Fruit fly (Drosophila melanogaster): ENCODE data around the gene CG34447.
A peak's percentile ranks its signal among the peaks of the same experiment; 100 is the strongest.

The CG34447 gene

DNA sequence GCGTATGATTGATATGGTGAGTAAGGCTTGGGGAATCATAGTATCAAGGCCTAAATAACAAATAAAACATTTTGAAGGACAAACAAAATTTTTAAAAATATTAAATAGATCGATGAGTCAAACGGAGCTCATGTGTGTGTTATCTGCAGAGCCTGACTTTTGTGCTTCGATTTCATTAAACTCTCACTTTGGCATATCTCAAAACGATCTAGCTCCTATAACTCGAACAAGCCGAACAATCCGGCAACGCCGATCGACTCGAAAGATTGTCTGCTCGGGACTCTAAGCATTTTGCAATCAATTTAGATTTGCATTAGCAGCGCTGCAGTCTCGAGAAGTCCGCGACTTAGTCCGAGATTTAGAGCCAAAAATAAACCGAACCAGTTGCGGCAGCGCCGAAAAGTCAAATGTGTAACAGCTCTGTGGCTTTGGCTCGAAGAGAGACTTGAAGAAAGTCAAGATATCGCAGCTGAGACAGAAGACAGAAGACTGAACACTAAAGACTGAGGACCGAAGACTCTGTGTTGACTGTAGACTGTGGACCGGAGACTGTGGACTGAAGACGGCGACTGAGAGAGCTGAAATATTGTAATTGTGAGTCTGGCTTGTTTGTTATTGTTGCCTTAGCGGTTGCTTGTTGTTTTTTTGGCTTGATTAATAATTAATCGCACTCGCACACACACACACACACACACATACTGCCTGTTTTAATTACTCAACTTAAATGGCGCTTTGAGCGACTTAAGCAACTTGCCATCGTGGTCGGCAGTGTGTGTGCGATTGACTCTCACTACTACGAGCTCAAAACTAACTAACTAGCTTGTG lies 7.8 kb upstream of the CG34447 start:
- TF ChIP-seq chinmo (GFP tag; IDR thresholded peaks at IDR 0.05; ENCODE audit: partially characterized antibody): peak; percentile 75; the same call in 1 of the 4 replicates
- TF ChIP-seq CG15011 (GFP tag; optimal IDR thresholded peaks at IDR 0.05): no peak
- TF ChIP-seq Trl (optimal IDR thresholded peaks at IDR 0.05): peak in 1 of 2 experiments; percentile 52
- no peak for TF ChIP-seq Trl (GFP tag; optimal IDR thresholded peaks at IDR 0.05)
- no peak for TF ChIP-seq ato (GFP tag; IDR thresholded peaks at IDR 0.05; ENCODE audit: partially characterized antibody)
- no peak for TF ChIP-seq jigr1 (GFP tag; IDR thresholded peaks at IDR 0.05)
- TF ChIP-seq CG13296 (GFP tag; optimal IDR thresholded peaks at IDR 0.05): no peak
- no peak for TF ChIP-seq Bdp1 (GFP tag; optimal IDR thresholded peaks at IDR 0.05)
- no peak for TF ChIP-seq seq (GFP tag; IDR thresholded peaks at IDR 0.05)
- peak; percentile 37 for TF ChIP-seq Med (GFP tag)
- TF ChIP-seq CG11504 (tag; optimal IDR thresholded peaks at IDR 0.05): peak; percentile 3
- TF ChIP-seq z (GFP tag; IDR thresholded peaks at IDR 0.05): peak; percentile 81
- TF ChIP-seq psq (GFP tag; optimal IDR thresholded peaks at IDR 0.05): no peak
- TF ChIP-seq CG5245 (GFP tag; optimal IDR thresholded peaks at IDR 0.05): no peak
- no peak for TF ChIP-seq gro (GFP tag; optimal IDR thresholded peaks at IDR 0.05)
- TF ChIP-seq org-1 (GFP tag; optimal IDR thresholded peaks at IDR 0.05): no peak
- TF ChIP-seq cg (GFP tag; optimal IDR thresholded peaks at IDR 0.05): peak; percentile 50
- no peak for TF ChIP-seq CG14050 (GFP tag; IDR thresholded peaks at IDR 0.05)
- TF ChIP-seq pros (GFP tag; optimal IDR thresholded peaks at IDR 0.05): peak; percentile 100
- TF ChIP-seq Dll (GFP tag; IDR thresholded peaks at IDR 0.05; ENCODE audit: partially characterized antibody): no peak
- peak; percentile 39; the same call in 1 of the 2 replicates for TF ChIP-seq vvl (GFP tag; IDR thresholded peaks at IDR 0.05)
- TF ChIP-seq zf30C (GFP tag; optimal IDR thresholded peaks at IDR 0.05): no peak
- no peak for TF ChIP-seq HLH3B (GFP tag; IDR thresholded peaks at IDR 0.05)
- TF ChIP-seq D19A (tag; optimal IDR thresholded peaks at IDR 0.05): no peak
- no peak for TF ChIP-seq CG13123 (GFP tag; optimal IDR thresholded peaks at IDR 0.05)
- TF ChIP-seq sens (GFP tag): peak; percentile 60
- TF ChIP-seq Scr (GFP tag; IDR thresholded peaks at IDR 0.05; ENCODE audit: partially characterized antibody): no peak
- no peak for TF ChIP-seq fd3F (GFP tag; optimal IDR thresholded peaks at IDR 0.05)
- no peak for TF ChIP-seq insv (GFP tag; optimal IDR thresholded peaks at IDR 0.05)
- no peak for TF ChIP-seq CG15601 (tag; optimal IDR thresholded peaks at IDR 0.05)
- TF ChIP-seq abd-A (tag; optimal IDR thresholded peaks at IDR 0.05): peak; percentile 78
- TF ChIP-seq gcm2 (GFP tag; optimal IDR thresholded peaks at IDR 0.05): no peak
- no peak for TF ChIP-seq ttk (GFP tag; IDR thresholded peaks at IDR 0.05)
- peak; percentile 43; the same call in 1 of the 2 replicates for TF ChIP-seq Awh (GFP tag; IDR thresholded peaks at IDR 0.05)
- TF ChIP-seq ATbp (GFP tag; optimal IDR thresholded peaks at IDR 0.05): no peak
- no peak for TF ChIP-seq tin (GFP tag; optimal IDR thresholded peaks at IDR 0.05)
- TF ChIP-seq scrt (GFP tag; optimal IDR thresholded peaks at IDR 0.05): no peak
- TF ChIP-seq CG3281 (GFP tag; optimal IDR thresholded peaks at IDR 0.05): no peak

- TF ChIP-seq Hr51 (GFP tag; optimal IDR thresholded peaks at IDR 0.05) (peak in 1 of 2 experiments; percentile 65), ro (GFP tag; IDR thresholded peaks at IDR 0.05) (no peak), CG3995 (GFP tag; optimal IDR thresholded peaks at IDR 0.05) (no peak), mld (GFP tag; IDR thresholded peaks at IDR 0.05; ENCODE audit: partially characterized antibody) (no peak), repo (GFP tag; optimal IDR thresholded peaks at IDR 0.05) (peak; percentile 7), CG11398 (GFP tag; optimal IDR thresholded peaks at IDR 0.05) (no peak), lab (GFP tag; optimal IDR thresholded peaks at IDR 0.05) (peak; percentile 62), tap (tag; optimal IDR thresholded peaks at IDR 0.05) (peak; percentile 53), HHEX (GFP tag; optimal IDR thresholded peaks at IDR 0.05) (peak; percentile 21), CG5180 (GFP tag; optimal IDR thresholded peaks at IDR 0.05) (no peak), NC2β (GFP tag; optimal IDR thresholded peaks at IDR 0.05) (no peak), Xbp1 (GFP tag; optimal IDR thresholded peaks at IDR 0.05) (peak; percentile 69)
These were observed 6.8 kb upstream of the CG34447 start for dm6 chr2L:2426444-2427188.

Measured in whole organism, embryonic.